Fruit fly (Drosophila melanogaster) whole organism, embryonic: ENCODE data around the gene CG32700.

Experiments used
- Ada2b ChIP-seq: fragments of 200-800 bp; sonication (Bioruptor generic); IDR thresholded peaks from 2 replicates; pipeline ENCODE4 v1.3.6; 2022; ENCODE audit warnings: missing biosample characterization, missing genetic modification characterization
- Blimp-1 ChIP-seq: fragments of 200-800 bp; sonication (Bioruptor generic); optimal IDR thresholded peaks from 3 replicates; lab custom pipeline; 2018; ENCODE audit warnings: missing biosample characterization, missing genetic modification characterization, mild to moderate bottlenecking, moderate library complexity, missing genetic modification reagents
- CG10565 ChIP-seq: fragments of 200-800 bp; sonication (Bioruptor generic); optimal IDR thresholded peaks from 3 replicates; lab custom pipeline; 2016; ENCODE audit warnings: missing biosample characterization, mild to moderate bottlenecking, missing genetic modification characterization
- CG11504 ChIP-seq: fragments of 200-800 bp; sonication (Bioruptor generic); optimal IDR thresholded peaks from 3 replicates; lab custom pipeline; 2019; ENCODE audit warnings: missing biosample characterization, mild to moderate bottlenecking, missing genetic modification characterization, moderate library complexity
- CG11696 ChIP-seq: fragments of 200-800 bp; sonication (Bioruptor generic); IDR thresholded peaks from 2 replicates; pipeline ENCODE4 v1.3.6; 2022; ENCODE audit warnings: missing biosample characterization, missing genetic modification characterization
- CG12071 ChIP-seq: fragments of 200-800 bp; sonication (Bioruptor generic); optimal IDR thresholded peaks from 3 replicates; lab custom pipeline; 2018; ENCODE audit warnings: missing biosample characterization, mild to moderate bottlenecking, missing genetic modification characterization
- CG12104 ChIP-seq: fragments of 200-800 bp; sonication (Bioruptor generic); optimal IDR thresholded peaks from 3 replicates; lab custom pipeline; 2016; ENCODE audit warnings: missing biosample characterization, missing genetic modification characterization
- CG12769 ChIP-seq: fragments of 200-800 bp; sonication (Bioruptor generic); optimal IDR thresholded peaks from 2 replicates; lab custom pipeline; 2019; ENCODE audit warnings: missing biosample characterization, mild to moderate bottlenecking, missing genetic modification characterization, moderate library complexity
- CG14441 ChIP-seq: fragments of 200-800 bp; sonication (Bioruptor generic); IDR thresholded peaks from 2 replicates; pipeline ENCODE4 v1.3.6; 2022; ENCODE audit warnings: missing biosample characterization, missing genetic modification characterization
- CG14965 ChIP-seq: fragments of 200-800 bp; sonication (Bioruptor generic); optimal IDR thresholded peaks from 2 replicates; lab custom pipeline; 2016; ENCODE audit warnings: missing biosample characterization, missing genetic modification characterization, borderline replicate concordance
- CG15073 ChIP-seq: fragments of 200-800 bp; sonication (Bioruptor generic); optimal IDR thresholded peaks from 2 replicates; lab custom pipeline; 2016; ENCODE audit warnings: missing biosample characterization, missing genetic modification characterization
- CG15514 ChIP-seq: fragments of 200-800 bp; sonication (Bioruptor generic); optimal IDR thresholded peaks from 3 replicates; lab custom pipeline; 2017; ENCODE audit warnings: missing biosample characterization, missing genetic modification characterization, mild to moderate bottlenecking, moderate library complexity, missing genetic modification reagents
- CG16779 ChIP-seq: fragments of 200-800 bp; sonication (Bioruptor generic); IDR thresholded peaks from 2 replicates; pipeline ENCODE4 v1.3.6; 2022; ENCODE audit warnings: missing biosample characterization, missing genetic modification characterization
- CG17568 ChIP-seq: fragments of 200-800 bp; sonication (Bioruptor generic); optimal IDR thresholded peaks from 2 replicates; lab custom pipeline; 2018; ENCODE audit warnings: missing biosample characterization, mild to moderate bottlenecking, missing genetic modification characterization, moderate library complexity
- CG31388 ChIP-seq: fragments of 200-800 bp; sonication (Bioruptor generic); optimal IDR thresholded peaks from 2 replicates; lab custom pipeline; 2016; ENCODE audit warnings: missing biosample characterization, missing genetic modification characterization
- CG33557 ChIP-seq: fragments of 200-800 bp; sonication (Bioruptor generic); optimal IDR thresholded peaks from 2 replicates; lab custom pipeline; 2019; ENCODE audit warnings: missing biosample characterization, mild to moderate bottlenecking, missing genetic modification characterization, moderate library complexity
- CG4360 ChIP-seq: fragments of 200-800 bp; sonication (Bioruptor generic); IDR thresholded peaks from 2 replicates; pipeline ENCODE4 v1.3.6; 2022; ENCODE audit warnings: missing biosample characterization, missing genetic modification characterization
- CG5245 ChIP-seq: fragments of 200-800 bp; sonication (Bioruptor generic); optimal IDR thresholded peaks from 3 replicates; lab custom pipeline; 2016; ENCODE audit warnings: missing biosample characterization, missing genetic modification characterization
- Dip3 ChIP-seq: fragments of 200-800 bp; sonication (Bioruptor generic); optimal IDR thresholded peaks from 3 replicates; lab custom pipeline; 2016; ENCODE audit warnings: missing biosample characterization, missing genetic modification characterization
- Fer3 ChIP-seq: fragments of 200-800 bp; sonication (Bioruptor generic); optimal IDR thresholded peaks from 2 replicates; lab custom pipeline; 2018; ENCODE audit warnings: missing biosample characterization, mild to moderate bottlenecking, missing genetic modification characterization, moderate library complexity
- GATAe ChIP-seq: fragments of 200-800 bp; sonication (Bioruptor generic); conservative IDR thresholded peaks from 2 replicates; pipeline ENCODE4 v1.3.6; 2022; ENCODE audit warnings: missing biosample characterization, missing genetic modification characterization
- Gug ChIP-seq: fragments of 200-800 bp; sonication (Bioruptor generic); IDR thresholded peaks from 4 replicates; pipeline ENCODE4 v1.3.6; 2022; ENCODE audit warnings: missing biosample characterization, missing genetic modification characterization
- Kr ChIP-seq: fragments of 200-800 bp; sonication (Bioruptor generic); optimal IDR thresholded peaks from 2 replicates; lab custom pipeline; 2017; ENCODE audit warnings: missing biosample characterization, mild to moderate bottlenecking, missing genetic modification characterization
- Med ChIP-seq: fragments of 200-800 bp; sonication (Bioruptor generic); peaks from one replicate; lab custom pipeline; 2016; ENCODE audit warnings: missing biosample characterization, missing genetic modification characterization, mild to moderate bottlenecking, inconsistent platforms, moderate library complexity
- Meics ChIP-seq: fragments of 200-800 bp; sonication (Bioruptor generic); optimal IDR thresholded peaks from 2 replicates; lab custom pipeline; 2017; ENCODE audit warnings: missing biosample characterization, mild to moderate bottlenecking, missing genetic modification characterization
- Side ChIP-seq: fragments of 200-800 bp; sonication (Bioruptor generic); optimal IDR thresholded peaks from 2 replicates; lab custom pipeline; 2016; ENCODE audit warnings: missing biosample characterization, missing genetic modification characterization
- br ChIP-seq: fragments of >200 bp; optimal IDR thresholded peaks from 2 replicates; lab custom pipeline; 2017
- chinmo ChIP-seq: fragments of 200-800 bp; sonication (Bioruptor generic); IDR thresholded peaks from 4 replicates; pipeline ENCODE4 v1.3.6; 2022; ENCODE audit warnings: missing biosample characterization, missing genetic modification characterization; ENCODE audit not compliant: partially characterized antibody
- fd64A ChIP-seq: fragments of 200-800 bp; sonication (Bioruptor generic); optimal IDR thresholded peaks from 3 replicates; lab custom pipeline; 2018; ENCODE audit warnings: missing biosample characterization, mild to moderate bottlenecking, missing genetic modification characterization
- gro ChIP-seq: fragments of 200-800 bp; sonication (Bioruptor generic); optimal IDR thresholded peaks from 2 replicates; lab custom pipeline; 2016; ENCODE audit warnings: missing biosample characterization, missing genetic modification characterization
- ham ChIP-seq: fragments of 200-800 bp; sonication (Bioruptor generic); IDR thresholded peaks from 2 replicates; pipeline ENCODE4 v1.3.6; 2022; ENCODE audit warnings: missing biosample characterization, missing genetic modification characterization
- hb ChIP-seq: fragments of 200-800 bp; sonication (Bioruptor generic); IDR thresholded peaks from 3 replicates; pipeline ENCODE4 v1.3.6; 2022; ENCODE audit warnings: missing biosample characterization, missing genetic modification characterization; ENCODE audit not compliant: partially characterized antibody
- jing ChIP-seq: fragments of 200-800 bp; sonication (Bioruptor generic); optimal IDR thresholded peaks from 2 replicates; lab custom pipeline; 2018; ENCODE audit warnings: missing biosample characterization, mild to moderate bottlenecking, missing genetic modification characterization
- lbe ChIP-seq: fragments of 200-800 bp; sonication (Bioruptor generic); optimal IDR thresholded peaks from 2 replicates; lab custom pipeline; 2016; ENCODE audit warnings: missing biosample characterization, mild to moderate bottlenecking, missing genetic modification characterization
- nom ChIP-seq: fragments of 200-800 bp; sonication (Bioruptor generic); optimal IDR thresholded peaks from 2 replicates; lab custom pipeline; 2017; ENCODE audit warnings: missing biosample characterization, missing genetic modification characterization, mild to moderate bottlenecking, moderate library complexity, missing genetic modification reagents
- org-1 ChIP-seq: fragments of 200-800 bp; sonication (Bioruptor generic); optimal IDR thresholded peaks from 2 replicates; lab custom pipeline; 2017; ENCODE audit warnings: missing biosample characterization, missing genetic modification characterization
- pfk ChIP-seq: fragments of 200-800 bp; sonication (Bioruptor generic); optimal IDR thresholded peaks from 2 replicates; lab custom pipeline; 2018; ENCODE audit warnings: missing biosample characterization, mild to moderate bottlenecking, missing genetic modification characterization, moderate library complexity
- prd ChIP-seq, 3 experiments: fragments of >200 bp in 2 of 3; fragments of 200-800 bp in 1 of 3; sonication (Bioruptor generic) in 1 of 3; optimal IDR thresholded peaks in 2 of 3; IDR thresholded peaks in 1 of 3; 2 replicates in 2 of 3; 3 replicates in 1 of 3; pipeline versions ENCODE4 v1.3.6 to Lab custom; 2017 to 2022; ENCODE audit warnings: missing biosample characterization in 1 of 3, missing genetic modification characterization in 1 of 3
- rib ChIP-seq: fragments of 200-800 bp; sonication (Bioruptor generic); IDR thresholded peaks from 2 replicates; pipeline ENCODE4 v1.3.6; 2022; ENCODE audit warnings: missing biosample characterization, missing genetic modification characterization
- sd ChIP-seq: fragments of 200-800 bp; sonication (Bioruptor generic); optimal IDR thresholded peaks from 3 replicates; lab custom pipeline; 2018; ENCODE audit warnings: missing biosample characterization, mild to moderate bottlenecking, missing genetic modification characterization, moderate library complexity
- shn ChIP-seq: fragments of 200-800 bp; sonication (Bioruptor generic); optimal IDR thresholded peaks from 3 replicates; lab custom pipeline; 2016; ENCODE audit warnings: missing biosample characterization, missing genetic modification characterization
- sug ChIP-seq: fragments of 200-800 bp; optimal IDR thresholded peaks from 2 replicates; lab custom pipeline; 2019; ENCODE audit warnings: missing biosample characterization, mild to moderate bottlenecking, missing genetic modification characterization, moderate library complexity
- tll ChIP-seq, 2 experiments: fragments of 200-800 bp in 1 of 2; fragments of >200 bp in 1 of 2; sonication (Bioruptor generic) in 1 of 2; optimal IDR thresholded peaks; 2 replicates each; lab custom pipeline; 2017 to 2019; ENCODE audit warnings: missing biosample characterization in 2 of 2, missing genetic modification characterization in 2 of 2, mild to moderate bottlenecking in 1 of 2, moderate library complexity in 1 of 2
- vvl ChIP-seq: fragments of 200-800 bp; sonication (Bioruptor generic); IDR thresholded peaks from 2 replicates; pipeline ENCODE4 v1.3.6; 2022; ENCODE audit warnings: missing biosample characterization, missing genetic modification characterization
- wek ChIP-seq: fragments of 200-800 bp; sonication (Bioruptor generic); optimal IDR thresholded peaks from 3 replicates; lab custom pipeline; 2018; ENCODE audit warnings: missing biosample characterization, mild to moderate bottlenecking, missing genetic modification characterization, moderate library complexity

The CG32700 gene

dm6 chrX:9578014-9578413 is 27.4 kb upstream of the CG32700 start (continued):
- TF ChIP-seq CG12769 (tag; lab: Kevin White, UChicago) (peak; percentile 22), hb (GFP tag; lab: Robert Waterston, UW) (no peak), rib (GFP tag; lab: Robert Waterston, UW) (no peak), CG15073 (GFP tag; lab: Kevin White, UChicago) (no peak), prd (optimal IDR thresholded peaks at IDR 0.05; lab: Kevin White, UChicago) (no peak), prd (GFP tag; IDR thresholded peaks at IDR 0.05; lab: Robert Waterston, UW) (no peak), CG17568 (GFP tag; lab: Kevin White, UChicago) (no peak), br (lab: Kevin White, UChicago) (no peak), Side (GFP tag; lab: Kevin White, UChicago) (no peak), CG33557 (GFP tag; lab: Kevin White, UChicago) (no peak)

- TF ChIP-seq shn (GFP tag; lab: Kevin White, UChicago), result no peak
- no peak for TF ChIP-seq CG12104
- TF ChIP-seq nom, result peak; percentile 73
- TF ChIP-seq CG15514 (GFP tag; lab: Kevin White, UChicago), result no peak
Measured at dm6 chrX:9577338-9577644, 26.7 kb upstream of the CG32700 start.

- TF ChIP-seq Kr (no peak), Ada2b (GFP tag; lab: Robert Waterston, UW) (no peak), CG11504 (tag; lab: Kevin White, UChicago) (no peak), pfk (GFP tag; lab: Kevin White, UChicago) (peak; percentile 25), jing (GFP tag; lab: Kevin White, UChicago) (no peak), wek (no peak), fd64A (no peak), CG17568 (GFP tag; lab: Kevin White, UChicago) (no peak), CG16779 (GFP tag; lab: Robert Waterston, UW) (no peak), CG11696 (peak; percentile 63; the same call in 1 of the 2 replicates), lbe (GFP tag; lab: Kevin White, UChicago) (peak; percentile 24), org-1 (GFP tag; lab: Kevin White, UChicago) (no peak), CG31388 (no peak), vvl (peak; percentile 36; the same call in 1 of the 2 replicates), sd (tag; lab: Kevin White, UChicago) (no peak), Blimp-1 (GFP tag; lab: Kevin White, UChicago) (peak; percentile 75), GATAe (GFP tag; lab: Robert Waterston, UW) (0 out of 2 replicates have a peak, but pooled peaks have one; percentile 24), tll (GFP tag; optimal IDR thresholded peaks at IDR 0.05; lab: Kevin White, UChicago) (no peak), Gug (GFP tag; lab: Robert Waterston, UW) (no peak), Dip3 (GFP tag; lab: Kevin White, UChicago) (no peak), Meics (GFP tag; lab: Kevin White, UChicago) (no peak), CG10565 (GFP tag; lab: Kevin White, UChicago) (no peak), gro (peak; percentile 5), sug (peak; percentile 82), CG12071 (GFP tag; lab: Kevin White, UChicago) (peak; percentile 5), Fer3 (tag; lab: Kevin White, UChicago) (no peak), CG4360 (GFP tag; lab: Robert Waterston, UW) (no peak), chinmo (GFP tag; lab: Robert Waterston, UW) (0 out of 4 replicates have a peak, but pooled peaks have one; percentile 27), ham (GFP tag; lab: Robert Waterston, UW) (no peak), Med (GFP tag; lab: Kevin White, UChicago) (peak; percentile 77), CG5245 (no peak), CG14965 (GFP tag; lab: Kevin White, UChicago) (no peak), CG14441 (GFP tag; lab: Robert Waterston, UW) (no peak)
Measured at dm6 chrX:9576504-9577337, 26.1 kb upstream of the CG32700 start.
